Worm (Caenorhabditis elegans) whole organism, midembryonic: ENCODE results near the gene C15C8.8.

Experiments
- T22C8.4 ChIP-seq: fragments of 200-800 bp; sonication (Bioruptor generic); IDR thresholded peaks from 2 replicates; pipeline ENCODE4 v1.3.6; 2022; ENCODE audit warnings: missing genetic modification characterization, missing compliant biosample characterization
- flt-1 ChIP-seq: fragments of 200-800 bp; sonication (Bioruptor generic); IDR thresholded peaks from 2 replicates; pipeline ENCODE4 v1.3.6; 2022; ENCODE audit warnings: missing genetic modification characterization, missing compliant biosample characterization
- tab-1 ChIP-seq: fragments of 200-800 bp; sonication (Bioruptor generic); IDR thresholded peaks from 2 replicates; pipeline ENCODE4 v1.3.6; 2022; ENCODE audit warnings: missing genetic modification characterization, missing compliant biosample characterization

DNA sequence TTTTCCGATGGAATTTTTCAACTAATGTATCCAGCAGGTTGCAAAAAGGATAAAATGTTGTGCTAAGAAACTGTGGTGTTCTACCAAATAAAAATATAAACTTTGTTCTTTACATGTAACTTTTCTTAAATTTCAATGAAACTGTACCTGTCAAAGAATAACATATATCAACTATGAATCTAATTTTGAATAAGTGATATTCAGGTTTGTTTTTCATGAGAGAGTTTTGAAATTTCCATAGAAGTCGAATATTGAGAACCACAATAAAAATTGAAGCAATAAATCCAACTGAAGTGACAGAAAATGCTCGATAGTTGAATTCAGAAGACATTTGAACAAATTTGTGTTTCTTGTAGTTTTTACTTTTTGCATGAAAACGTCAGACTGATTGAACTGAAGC, 37.9 kb upstream of the C15C8.8 start, which contains the start of gene srbc-43:
- no peak for TF ChIP-seq tab-1
- TF ChIP-seq flt-1 (GFP tag; lab: Robert Waterston, UW) = no peak
- no peak for TF ChIP-seq T22C8.4
